Worm (Caenorhabditis elegans) whole organism, early embryonic: ENCODE data around the gene F11D5.1.

Experiments used
- B0310.2 ChIP-seq: sonication (generic microtip); optimal IDR thresholded peaks from 2 replicates; lab custom pipeline; 2016; ENCODE audit warnings: mild to moderate bottlenecking, missing genetic modification characterization, missing compliant biosample characterization
- F13C5.2 ChIP-seq: sonication (generic microtip); optimal IDR thresholded peaks from 2 replicates; lab custom pipeline; 2017; ENCODE audit warnings: mild to moderate bottlenecking, missing genetic modification characterization, inconsistent platforms, missing compliant biosample characterization
- aly-1 ChIP-seq: sonication (generic microtip); optimal IDR thresholded peaks from 2 replicates; lab custom pipeline; 2016; ENCODE audit warnings: missing genetic modification characterization, missing compliant biosample characterization
- ama-1 ChIP-seq: fragments of 150-350 bp; optimal IDR thresholded peaks from 2 replicates; lab custom pipeline; 2014
- ceh-13 ChIP-seq: fragments of 200-800 bp; sonication (Bioruptor generic); optimal IDR thresholded peaks from 2 replicates; lab custom pipeline; 2018; ENCODE audit warnings: mild to moderate bottlenecking, missing genetic modification characterization, missing compliant biosample characterization
- ceh-36 ChIP-seq: sonication (generic microtip); optimal IDR thresholded peaks from 2 replicates; lab custom pipeline; 2016; ENCODE audit warnings: missing genetic modification characterization, inconsistent platforms, missing compliant biosample characterization
- ets-7 ChIP-seq: sonication (generic microtip); optimal IDR thresholded peaks from 2 replicates; lab custom pipeline; 2016; ENCODE audit warnings: missing genotype, missing genetic modification characterization, missing compliant biosample characterization
- flt-1 ChIP-seq: fragments of 200-800 bp; sonication (Bioruptor generic); IDR thresholded peaks from 2 replicates; pipeline ENCODE4 v1.3.6; 2022; ENCODE audit warnings: missing genetic modification characterization, missing compliant biosample characterization
- hmbx-1 ChIP-seq: sonication (generic microtip); optimal IDR thresholded peaks from 2 replicates; lab custom pipeline; 2016; ENCODE audit warnings: mild to moderate bottlenecking, missing genetic modification characterization, missing compliant biosample characterization
- hmg-4 ChIP-seq: fragments of 200-800 bp; sonication (Bioruptor generic); optimal IDR thresholded peaks from 2 replicates; lab custom pipeline; 2018; ENCODE audit warnings: mild to moderate bottlenecking, missing genetic modification characterization, missing compliant biosample characterization
- hnd-1 ChIP-seq: sonication (generic microtip); optimal IDR thresholded peaks from 2 replicates; lab custom pipeline; 2016; ENCODE audit warnings: missing genetic modification characterization, missing compliant biosample characterization
- pes-1 ChIP-seq: fragments of 200-800 bp; sonication (Bioruptor generic); IDR thresholded peaks from 2 replicates; pipeline ENCODE4 v1.3.6; 2022; ENCODE audit warnings: missing genetic modification reagents, missing genetic modification characterization, missing compliant biosample characterization
- scrt-1 ChIP-seq: fragments of 200-800 bp; sonication (Bioruptor generic); IDR thresholded peaks from 2 replicates; pipeline ENCODE4 v1.3.6; 2022; ENCODE audit warnings: missing genetic modification characterization, missing compliant biosample characterization
- sea-1 ChIP-seq: fragments of 200-800 bp; sonication (Bioruptor generic); conservative IDR thresholded peaks from 2 replicates; pipeline ENCODE4 v1.3.6; 2022; ENCODE audit warnings: missing genetic modification characterization, missing compliant biosample characterization
- tbx-11 ChIP-seq: fragments of 200-800 bp; sonication (Bioruptor generic); IDR thresholded peaks from 2 replicates; pipeline ENCODE4 v1.3.6; 2022; ENCODE audit warnings: missing genetic modification characterization, missing compliant biosample characterization
- tbx-37 ChIP-seq: fragments of 200-800 bp; sonication (Bioruptor generic); conservative IDR thresholded peaks from 2 replicates; pipeline ENCODE4 v1.3.6; 2022; ENCODE audit warnings: missing genetic modification reagents, missing genetic modification characterization, missing compliant biosample characterization
- tra-4 ChIP-seq: sonication (generic microtip); optimal IDR thresholded peaks from 2 replicates; lab custom pipeline; 2017; ENCODE audit warnings: missing genetic modification characterization, missing compliant biosample characterization

F11D5.1 gene

ce11 chrX:3313939-3314338 lies 19.0 kb upstream of the F11D5.1 start:
- TF ChIP-seq F13C5.2 (tag; lab: Kevin White, UChicago) (peak; percentile 21), flt-1 (GFP tag; lab: Robert Waterston, UW) (no peak)

- TF ChIP-seq B0310.2 (tag; lab: Kevin White, UChicago): no peak
- TF ChIP-seq hmg-4 (GFP tag; lab: Kevin White, UChicago): no peak
- TF ChIP-seq tbx-37 (GFP tag; lab: Robert Waterston, UW): no peak
- TF ChIP-seq tra-4 (tag; lab: Kevin White, UChicago): no peak
- TF ChIP-seq tbx-11 (GFP tag; lab: Robert Waterston, UW): no peak
- TF ChIP-seq flt-1 (GFP tag; lab: Robert Waterston, UW): no peak
- no peak for TF ChIP-seq ama-1 (lab: Kevin White, UChicago)
- TF ChIP-seq F13C5.2 (tag; lab: Kevin White, UChicago): no peak
- TF ChIP-seq ceh-13 (GFP tag; lab: Kevin White, UChicago): no peak
- TF ChIP-seq pes-1: no peak
- TF ChIP-seq scrt-1 (GFP tag; lab: Robert Waterston, UW): no peak
- no peak for TF ChIP-seq ceh-36 (tag; lab: Kevin White, UChicago)
- TF ChIP-seq hmbx-1: no peak
- TF ChIP-seq hnd-1 (tag; lab: Kevin White, UChicago): no peak
- TF ChIP-seq sea-1 (GFP tag; lab: Robert Waterston, UW): no peak
Measured at ce11 chrX:3315014-3315413, 17.9 kb upstream of the F11D5.1 start, which contains the start of gene ddr-2. TSS of gene ddr-2 (plus strand) at chrX:3315314.

- TF ChIP-seq hnd-1 (tag; lab: Kevin White, UChicago) (no peak), ceh-13 (GFP tag; lab: Kevin White, UChicago) (no peak), F13C5.2 (tag; lab: Kevin White, UChicago) (no peak), aly-1 (tag; lab: Kevin White, UChicago) (no peak), flt-1 (GFP tag; lab: Robert Waterston, UW) (no peak), tbx-37 (GFP tag; lab: Robert Waterston, UW) (no peak), pes-1 (no peak), tra-4 (tag; lab: Kevin White, UChicago) (no peak), B0310.2 (tag; lab: Kevin White, UChicago) (no peak), hmg-4 (GFP tag; lab: Kevin White, UChicago) (no peak), tbx-11 (GFP tag; lab: Robert Waterston, UW) (no peak), ets-7 (no peak), scrt-1 (GFP tag; lab: Robert Waterston, UW) (no peak)
Measured at ce11 chrX:3315891-3316657, 16.9 kb upstream of the F11D5.1 start.

- TF ChIP-seq ceh-36 (tag; lab: Kevin White, UChicago): peak; percentile 17
- no peak for TF ChIP-seq pes-1
Measured at ce11 chrX:3316830-3317229, 16.1 kb upstream of the F11D5.1 start.

ce11 chrX:3326175-3326574 lies 6.7 kb upstream of the F11D5.1 start, which contains the start of gene F11D5.6:
TSS of gene F11D5.6 (minus strand) at chrX:3326275.
- no peak for TF ChIP-seq tra-4 (tag; lab: Kevin White, UChicago)
- TF ChIP-seq scrt-1 (GFP tag; lab: Robert Waterston, UW): no peak

ce11 chrX:3334115-3334514 lies 1.2 kb downstream of the F11D5.1 start:
- no peak for TF ChIP-seq tbx-11 (GFP tag; lab: Robert Waterston, UW)
- TF ChIP-seq hnd-1 (tag; lab: Kevin White, UChicago): no peak
- TF ChIP-seq hmg-4 (GFP tag; lab: Kevin White, UChicago): no peak
- TF ChIP-seq hmbx-1: no peak

ce11 chrX:3339882-3340281 lies 7.0 kb downstream of the F11D5.1 start:
- TF ChIP-seq tbx-11 (GFP tag; lab: Robert Waterston, UW) (no peak), hnd-1 (tag; lab: Kevin White, UChicago) (no peak), hmg-4 (GFP tag; lab: Kevin White, UChicago) (no peak), ama-1 (lab: Kevin White, UChicago) (no peak), hmbx-1 (no peak), pes-1 (no peak), aly-1 (tag; lab: Kevin White, UChicago) (no peak), ets-7 (no peak), tbx-37 (GFP tag; lab: Robert Waterston, UW) (no peak), ceh-36 (tag; lab: Kevin White, UChicago) (no peak), sea-1 (GFP tag; lab: Robert Waterston, UW) (no peak), flt-1 (GFP tag; lab: Robert Waterston, UW) (no peak), B0310.2 (tag; lab: Kevin White, UChicago) (no peak), scrt-1 (GFP tag; lab: Robert Waterston, UW) (no peak), ceh-13 (GFP tag; lab: Kevin White, UChicago) (no peak), F13C5.2 (tag; lab: Kevin White, UChicago) (no peak)

ce11 chrX:3343620-3344197 lies 10.8 kb downstream of the F11D5.1 start:
- TF ChIP-seq tra-4 (tag; lab: Kevin White, UChicago) (no peak), flt-1 (GFP tag; lab: Robert Waterston, UW) (no peak), tbx-11 (GFP tag; lab: Robert Waterston, UW) (no peak), B0310.2 (tag; lab: Kevin White, UChicago) (no peak), scrt-1 (GFP tag; lab: Robert Waterston, UW) (no peak), aly-1 (tag; lab: Kevin White, UChicago) (no peak), hmg-4 (GFP tag; lab: Kevin White, UChicago) (no peak), ets-7 (no peak), ceh-13 (GFP tag; lab: Kevin White, UChicago) (no peak), hmbx-1 (no peak), ama-1 (lab: Kevin White, UChicago) (no peak), tbx-37 (GFP tag; lab: Robert Waterston, UW) (no peak), F13C5.2 (tag; lab: Kevin White, UChicago) (no peak), pes-1 (no peak), hnd-1 (tag; lab: Kevin White, UChicago) (no peak), sea-1 (GFP tag; lab: Robert Waterston, UW) (no peak), ceh-36 (tag; lab: Kevin White, UChicago) (no peak)
